Fruit fly (Drosophila melanogaster) whole organism, embryonic: ENCODE measurements around the gene CG13996.

Experiments used
- Aef1 ChIP-seq: fragments of 200-800 bp; sonication (Bioruptor generic); IDR thresholded peaks from 3 replicates; pipeline ENCODE4 v1.3.6; 2022; ENCODE audit warnings: missing biosample characterization, missing genetic modification characterization
- Awh ChIP-seq: fragments of 200-800 bp; sonication (Bioruptor generic); IDR thresholded peaks from 2 replicates; pipeline ENCODE4, ENCODE4 v1.3.6; 2022; ENCODE audit warnings: missing biosample characterization, missing genetic modification characterization
- Bgb ChIP-seq: fragments of 200-800 bp; sonication (Bioruptor generic); IDR thresholded peaks from 2 replicates; pipeline ENCODE4 v1.3.6; 2022; ENCODE audit warnings: missing biosample characterization, missing genetic modification characterization; ENCODE audit not compliant: partially characterized antibody
- CG11085 ChIP-seq: fragments of 200-800 bp; sonication (Bioruptor generic); IDR thresholded peaks from 2 replicates; pipeline ENCODE4 v1.3.6; 2022; ENCODE audit warnings: missing biosample characterization, missing genetic modification characterization
- CG11695 ChIP-seq: fragments of 200-800 bp; sonication (Bioruptor generic); IDR thresholded peaks from 3 replicates; pipeline ENCODE4 v1.3.6; 2022; ENCODE audit warnings: missing biosample characterization, missing genetic modification characterization
- CG12659 ChIP-seq: fragments of 200-800 bp; sonication (Bioruptor generic); optimal IDR thresholded peaks from 3 replicates; lab custom pipeline; 2017; ENCODE audit warnings: mild to moderate bottlenecking, missing biosample characterization, missing genetic modification reagents, missing genetic modification characterization
- CG13296 ChIP-seq: fragments of 200-800 bp; sonication (Bioruptor generic); optimal IDR thresholded peaks from 3 replicates; lab custom pipeline; 2018; ENCODE audit warnings: missing biosample characterization, mild to moderate bottlenecking, missing genetic modification characterization
- CG13424 ChIP-seq: fragments of 200-800 bp; sonication (Bioruptor generic); optimal IDR thresholded peaks from 2 replicates; lab custom pipeline; 2019; ENCODE audit warnings: missing biosample characterization, mild to moderate bottlenecking, missing genetic modification characterization, moderate library complexity
- CG13775 ChIP-seq: fragments of 200-800 bp; sonication (Bioruptor generic); optimal IDR thresholded peaks from 3 replicates; lab custom pipeline; 2017; ENCODE audit warnings: missing biosample characterization, mild to moderate bottlenecking, missing genetic modification characterization
- CG1529 ChIP-seq: fragments of 200-800 bp; sonication (Bioruptor generic); optimal IDR thresholded peaks from 3 replicates; lab custom pipeline; 2018; ENCODE audit warnings: missing biosample characterization, missing genetic modification characterization
- CG16779 ChIP-seq: fragments of 200-800 bp; sonication (Bioruptor generic); IDR thresholded peaks from 2 replicates; pipeline ENCODE4 v1.3.6; 2022; ENCODE audit warnings: missing biosample characterization, missing genetic modification characterization
- CG17802 ChIP-seq: fragments of 200-800 bp; sonication (Bioruptor generic); optimal IDR thresholded peaks from 2 replicates; lab custom pipeline; 2018; ENCODE audit warnings: missing biosample characterization, mild to moderate bottlenecking, missing genetic modification characterization, moderate library complexity
- CG1792 ChIP-seq: fragments of 200-800 bp; sonication (Bioruptor generic); optimal IDR thresholded peaks from 2 replicates; lab custom pipeline; 2016; ENCODE audit warnings: missing biosample characterization, missing genetic modification characterization
- CG18599 ChIP-seq: fragments of 200-800 bp; sonication (Bioruptor generic); optimal IDR thresholded peaks from 3 replicates; lab custom pipeline; 2017; ENCODE audit warnings: missing biosample characterization, missing genetic modification characterization, mild to moderate bottlenecking, moderate library complexity, missing genetic modification reagents
- CG2116 ChIP-seq: fragments of 200-800 bp; sonication (Bioruptor generic); optimal IDR thresholded peaks from 3 replicates; lab custom pipeline; 2018; ENCODE audit warnings: missing biosample characterization, mild to moderate bottlenecking, missing genetic modification characterization
- CG2202 ChIP-seq: fragments of 200-800 bp; sonication (Bioruptor generic); optimal IDR thresholded peaks from 2 replicates; lab custom pipeline; 2018; ENCODE audit warnings: missing biosample characterization, mild to moderate bottlenecking, missing genetic modification characterization
- CG2889 ChIP-seq: fragments of 200-800 bp; sonication (Bioruptor generic); IDR thresholded peaks from 3 replicates; pipeline ENCODE4 v1.3.6; 2022; ENCODE audit warnings: missing biosample characterization, missing genetic modification characterization
- CG32532 ChIP-seq: fragments of 200-800 bp; sonication (Bioruptor generic); IDR thresholded peaks from 2 replicates; pipeline ENCODE4 v1.3.6; 2022; ENCODE audit warnings: missing biosample characterization, missing genetic modification characterization
- CG34376 ChIP-seq: fragments of 200-800 bp; sonication (Bioruptor generic); optimal IDR thresholded peaks from 2 replicates; lab custom pipeline; 2018; ENCODE audit warnings: missing biosample characterization, mild to moderate bottlenecking, missing genetic modification characterization
- CG4360 ChIP-seq: fragments of 200-800 bp; sonication (Bioruptor generic); IDR thresholded peaks from 2 replicates; pipeline ENCODE4 v1.3.6; 2022; ENCODE audit warnings: missing biosample characterization, missing genetic modification characterization
- CG43689 ChIP-seq: fragments of 200-800 bp; sonication (Bioruptor generic); IDR thresholded peaks from 2 replicates; pipeline ENCODE4 v1.3.6; 2022; ENCODE audit warnings: missing biosample characterization, missing genetic modification characterization
- CG6175 ChIP-seq: fragments of 200-800 bp; sonication (Bioruptor generic); IDR thresholded peaks from 3 replicates; pipeline ENCODE4 v1.3.6; 2022; ENCODE audit warnings: missing biosample characterization, missing genetic modification characterization
- CG6254 ChIP-seq: fragments of 200-800 bp; sonication (Bioruptor generic); optimal IDR thresholded peaks from 3 replicates; lab custom pipeline; 2017; ENCODE audit warnings: mild to moderate bottlenecking, missing biosample characterization, missing genetic modification reagents, missing genetic modification characterization
- CG7745 ChIP-seq: fragments of 200-800 bp; sonication (Bioruptor generic); optimal IDR thresholded peaks from 2 replicates; lab custom pipeline; 2018; ENCODE audit warnings: missing biosample characterization, mild to moderate bottlenecking, missing genetic modification characterization, moderate library complexity
- CG7928 ChIP-seq: fragments of 200-800 bp; sonication (Bioruptor generic); optimal IDR thresholded peaks from 2 replicates; lab custom pipeline; 2017; ENCODE audit warnings: missing biosample characterization, mild to moderate bottlenecking, missing genetic modification characterization
- CG8388 ChIP-seq: fragments of 200-800 bp; sonication (Bioruptor generic); optimal IDR thresholded peaks from 2 replicates; lab custom pipeline; 2019; ENCODE audit warnings: missing biosample characterization, mild to moderate bottlenecking, missing genetic modification characterization, moderate library complexity
- CoRest ChIP-seq: fragments of 200-800 bp; sonication (Bioruptor generic); optimal IDR thresholded peaks from 3 replicates; lab custom pipeline; 2018; ENCODE audit warnings: missing biosample characterization, mild to moderate bottlenecking, missing genetic modification characterization, moderate library complexity
- CrebB ChIP-seq: fragments of 200-800 bp; sonication (Bioruptor generic); optimal IDR thresholded peaks from 3 replicates; lab custom pipeline; 2018; ENCODE audit warnings: missing biosample characterization, mild to moderate bottlenecking, missing genetic modification characterization
- Dad ChIP-seq: fragments of 200-800 bp; sonication (Bioruptor generic); optimal IDR thresholded peaks from 3 replicates; lab custom pipeline; 2016; ENCODE audit warnings: missing biosample characterization, missing genetic modification characterization
- Deaf1 ChIP-seq: fragments of 200-800 bp; optimal IDR thresholded peaks from 3 replicates; lab custom pipeline; 2019; ENCODE audit warnings: missing biosample characterization, mild to moderate bottlenecking, missing genetic modification characterization, moderate library complexity
- Doc3 ChIP-seq: fragments of 200-800 bp; sonication (Bioruptor generic); IDR thresholded peaks from 3 replicates; pipeline ENCODE4 v1.3.6; 2022; ENCODE audit warnings: missing biosample characterization, missing genetic modification characterization; ENCODE audit not compliant: partially characterized antibody
- HHEX ChIP-seq: fragments of 200-800 bp; sonication (Bioruptor generic); optimal IDR thresholded peaks from 3 replicates; lab custom pipeline; 2017; ENCODE audit warnings: missing biosample characterization, mild to moderate bottlenecking, missing genetic modification characterization, missing genetic modification reagents
- Hey ChIP-seq: fragments of 200-800 bp; sonication (Bioruptor generic); optimal IDR thresholded peaks from 3 replicates; lab custom pipeline; 2018; ENCODE audit warnings: missing biosample characterization, mild to moderate bottlenecking, missing genetic modification characterization
- Nf-YC ChIP-seq: fragments of 200-800 bp; optimal IDR thresholded peaks from 3 replicates; lab custom pipeline; 2019; ENCODE audit warnings: missing biosample characterization, mild to moderate bottlenecking, missing genetic modification characterization, moderate library complexity
- Oli ChIP-seq: fragments of 200-800 bp; sonication (Bioruptor generic); optimal IDR thresholded peaks from 2 replicates; lab custom pipeline; 2018; ENCODE audit warnings: missing biosample characterization, mild to moderate bottlenecking, missing genetic modification characterization, moderate library complexity
- PHDP ChIP-seq: fragments of 200-800 bp; sonication (Bioruptor generic); optimal IDR thresholded peaks from 3 replicates; lab custom pipeline; 2018; ENCODE audit warnings: missing biosample characterization, mild to moderate bottlenecking, missing genetic modification characterization, moderate library complexity
- Side ChIP-seq: fragments of 200-800 bp; sonication (Bioruptor generic); optimal IDR thresholded peaks from 2 replicates; lab custom pipeline; 2016; ENCODE audit warnings: missing biosample characterization, missing genetic modification characterization
- Sry-β ChIP-seq: fragments of 200-800 bp; sonication (Bioruptor generic); optimal IDR thresholded peaks from 2 replicates; lab custom pipeline; 2018; ENCODE audit warnings: missing biosample characterization, mild to moderate bottlenecking, missing genetic modification characterization, moderate library complexity
- ab ChIP-seq: fragments of 200-800 bp; sonication (Bioruptor generic); optimal IDR thresholded peaks from 2 replicates; lab custom pipeline; 2016; ENCODE audit warnings: missing biosample characterization, missing genetic modification characterization
- ase ChIP-seq: fragments of 200-800 bp; sonication (Bioruptor generic); IDR thresholded peaks from 3 replicates; pipeline ENCODE4 v1.3.6; 2022; ENCODE audit warnings: missing biosample characterization, missing genetic modification characterization
- ci ChIP-seq: fragments of 200-800 bp; sonication (Bioruptor generic); IDR thresholded peaks from 3 replicates; pipeline ENCODE4 v1.3.6; 2022; ENCODE audit warnings: missing biosample characterization, missing genetic modification characterization
- eyg ChIP-seq: fragments of 200-800 bp; sonication (Bioruptor generic); optimal IDR thresholded peaks from 3 replicates; lab custom pipeline; 2016; ENCODE audit warnings: missing biosample characterization, missing genetic modification characterization
- mirr ChIP-seq: fragments of 200-800 bp; sonication (Bioruptor generic); optimal IDR thresholded peaks from 3 replicates; lab custom pipeline; 2018; ENCODE audit warnings: missing biosample characterization, mild to moderate bottlenecking, missing genetic modification characterization
- nmo ChIP-seq: fragments of 200-800 bp; sonication (Bioruptor generic); optimal IDR thresholded peaks from 2 replicates; lab custom pipeline; 2018; ENCODE audit warnings: missing biosample characterization, mild to moderate bottlenecking, missing genetic modification characterization, moderate library complexity
- otp ChIP-seq: fragments of 200-800 bp; sonication (Bioruptor generic); IDR thresholded peaks from 3 replicates; pipeline ENCODE4, ENCODE4 v1.3.6; 2022; ENCODE audit warnings: missing biosample characterization, missing genetic modification characterization
- pho ChIP-seq: fragments of 200-800 bp; sonication (Bioruptor generic); optimal IDR thresholded peaks from 2 replicates; lab custom pipeline; 2016; ENCODE audit warnings: missing biosample characterization, missing genetic modification characterization
- schlank ChIP-seq: fragments of 200-800 bp; sonication (Bioruptor generic); optimal IDR thresholded peaks from 2 replicates; lab custom pipeline; 2018; ENCODE audit warnings: missing biosample characterization, mild to moderate bottlenecking, missing genetic modification characterization
- slbo ChIP-seq: fragments of 200-800 bp; sonication (Bioruptor generic); IDR thresholded peaks from 2 replicates; pipeline ENCODE4 v1.3.6; 2022; ENCODE audit warnings: missing biosample characterization, missing genetic modification characterization
- zfh1 ChIP-seq: fragments of 200-800 bp; sonication (Bioruptor generic); IDR thresholded peaks from 3 replicates; pipeline ENCODE4 v1.3.6; 2022; ENCODE audit warnings: missing biosample characterization, missing genetic modification characterization

Gene CG13996

dm6 chr2L:5997609-5998229 lies 22.9 kb upstream of the CG13996 start:
- TF ChIP-seq ci (GFP tag; lab: Robert Waterston, UW) (peak; percentile 77; the same call in 2 of the 3 replicates), CG4360 (peak; percentile 56; the same call in 1 of the 2 replicates), CG13296 (GFP tag; lab: Kevin White, UChicago) (peak; percentile 83), Bgb (no peak), Side (peak; percentile 48), slbo (GFP tag; lab: Robert Waterston, UW) (no peak), Aef1 (GFP tag; lab: Robert Waterston, UW) (no peak), Dad (GFP tag; lab: Kevin White, UChicago) (peak; percentile 20), CG1792 (GFP tag; lab: Kevin White, UChicago) (peak; percentile 16), CrebB (tag; lab: Kevin White, UChicago) (peak; percentile 48), Deaf1 (peak; percentile 37), ase (GFP tag; lab: Robert Waterston, UW) (no peak), Doc3 (GFP tag; lab: Robert Waterston, UW) (no peak), schlank (tag; lab: Kevin White, UChicago) (peak; percentile 59), mirr (GFP tag; lab: Kevin White, UChicago) (peak; percentile 63), CoRest (peak; percentile 39), CG13775 (GFP tag; lab: Kevin White, UChicago) (peak; percentile 20), CG43689 (GFP tag; lab: Robert Waterston, UW) (no peak), nmo (GFP tag; lab: Kevin White, UChicago) (peak; percentile 19), Sry-β (GFP tag; lab: Kevin White, UChicago) (peak; percentile 45), CG1529 (GFP tag; lab: Kevin White, UChicago) (peak; percentile 40), Hey (tag; lab: Kevin White, UChicago) (peak; percentile 58), otp (GFP tag; lab: Robert Waterston, UW) (peak; percentile 37; the same call in 1 of the 3 replicates), CG2202 (peak; percentile 48), CG2889 (GFP tag; lab: Robert Waterston, UW) (no peak), ab (GFP tag; lab: Kevin White, UChicago) (no peak), eyg (GFP tag; lab: Kevin White, UChicago) (peak; percentile 5), CG34376 (GFP tag; lab: Kevin White, UChicago) (peak; percentile 82), Awh (GFP tag; lab: Robert Waterston, UW) (peak; percentile 51; the same call in 1 of the 2 replicates), CG11695 (0 out of 3 replicates have a peak, but pooled peaks have one; percentile 48), HHEX (GFP tag; lab: Kevin White, UChicago) (peak; percentile 77), CG6175 (GFP tag; lab: Robert Waterston, UW) (0 out of 3 replicates have a peak, but pooled peaks have one; percentile 37), CG6254 (GFP tag; lab: Kevin White, UChicago) (peak; percentile 46), Nf-YC (tag; lab: Kevin White, UChicago) (peak; percentile 67), CG12659 (GFP tag; lab: Kevin White, UChicago) (peak; percentile 32), CG13424 (tag; lab: Kevin White, UChicago) (peak; percentile 11), Oli (tag; lab: Kevin White, UChicago) (peak; percentile 34), CG8388 (GFP tag; lab: Kevin White, UChicago) (peak; percentile 57), CG32532 (GFP tag; lab: Robert Waterston, UW) (0 out of 2 replicates have a peak, but pooled peaks have one; percentile 12), CG2116 (GFP tag; lab: Kevin White, UChicago) (peak; percentile 12), pho (GFP tag; lab: Kevin White, UChicago) (no peak), CG18599 (peak; percentile 83), zfh1 (GFP tag; lab: Robert Waterston, UW) (peak; percentile 5; the same call in 1 of the 3 replicates), CG11085 (GFP tag; lab: Robert Waterston, UW) (no peak), PHDP (tag; lab: Kevin White, UChicago) (peak; percentile 47), CG7745 (tag; lab: Kevin White, UChicago) (no peak), CG16779 (GFP tag; lab: Robert Waterston, UW) (no peak), CG7928 (GFP tag; lab: Kevin White, UChicago) (no peak), CG17802 (tag; lab: Kevin White, UChicago) (no peak)
